Worm (Caenorhabditis elegans) whole organism, L3 larva: ENCODE data around the gene F22B3.7.

ENCODE experiments used
- R02D3.7 ChIP-seq: fragments of 150-350 bp; optimal IDR thresholded peaks from 2 replicates; lab custom pipeline; 2014; ENCODE audit warnings: missing biosample characterization, missing genetic modification characterization
- elt-1 ChIP-seq: fragments of 150-350 bp; optimal IDR thresholded peaks from 2 replicates; lab custom pipeline; 2014; ENCODE audit warnings: missing biosample characterization, missing genetic modification characterization
- elt-2 ChIP-seq: sonication (generic microtip); optimal IDR thresholded peaks from 2 replicates; lab custom pipeline; 2016; ENCODE audit warnings: missing genetic modification reagents, mild to moderate bottlenecking, missing genetic modification characterization, missing compliant biosample characterization
- hmg-11 ChIP-seq: sonication (generic microtip); optimal IDR thresholded peaks from 2 replicates; lab custom pipeline; 2016; ENCODE audit warnings: missing genetic modification characterization, missing compliant biosample characterization
- jun-1 ChIP-seq: fragments of 150-350 bp; optimal IDR thresholded peaks from 2 replicates; lab custom pipeline; 2014; ENCODE audit warnings: missing biosample characterization, missing genetic modification reagents, missing genetic modification characterization
- lin-15B ChIP-seq: fragments of 150-350 bp; optimal IDR thresholded peaks from 2 replicates; lab custom pipeline; 2014; ENCODE audit warnings: missing biosample characterization, missing genetic modification characterization
- mml-1 ChIP-seq: fragments of 150-350 bp; sonication (generic microtip); optimal IDR thresholded peaks from 3 replicates; lab custom pipeline; 2014; ENCODE audit warnings: missing biosample characterization, missing genetic modification characterization
- nhr-23 ChIP-seq: fragments of 150-350 bp; optimal IDR thresholded peaks from 2 replicates; lab custom pipeline; 2014; ENCODE audit warnings: missing biosample characterization, missing genetic modification reagents, missing genetic modification characterization
- nhr-25 ChIP-seq: sonication (generic microtip); optimal IDR thresholded peaks from 2 replicates; lab custom pipeline; 2017; ENCODE audit warnings: missing biosample characterization, missing genetic modification characterization
- nhr-76 ChIP-seq: fragments of 150-350 bp; sonication (generic microtip); optimal IDR thresholded peaks from 5 replicates; lab custom pipeline; 2014; ENCODE audit warnings: missing biosample characterization, missing genetic modification characterization
- skn-1 ChIP-seq: fragments of 150-350 bp; optimal IDR thresholded peaks from 2 replicates; lab custom pipeline; 2014; ENCODE audit warnings: missing biosample characterization, missing genetic modification characterization
- unc-39 ChIP-seq: sonication (generic microtip); optimal IDR thresholded peaks from 4 replicates; lab custom pipeline; 2017; ENCODE audit warnings: missing biosample characterization, missing genetic modification characterization
- unc-62 ChIP-seq: fragments of 150-350 bp; sonication (generic microtip); optimal IDR thresholded peaks from 4 replicates; lab custom pipeline; 2014; ENCODE audit warnings: missing biosample characterization, missing genetic modification reagents, missing genetic modification characterization
- ztf-11 ChIP-seq: fragments of 150-350 bp; optimal IDR thresholded peaks from 2 replicates; lab custom pipeline; 2014; ENCODE audit warnings: missing biosample characterization, missing genetic modification characterization

The F22B3.7 gene

ce11 chrIV:11371645-11372044 is 50.0 kb downstream of the F22B3.7 start, which contains the start of gene sec-31:
TSS of gene sec-31 (minus strand) at chrIV:11371792.
- TF ChIP-seq R02D3.7 (tag; lab: Kevin White, UChicago), result no peak
- peak; percentile 6 for TF ChIP-seq nhr-23 (tag; lab: Kevin White, UChicago)
- TF ChIP-seq skn-1, result no peak
- no peak for TF ChIP-seq unc-39
- TF ChIP-seq nhr-76 (tag; lab: Kevin White, UChicago), result no peak
- no peak for TF ChIP-seq elt-2 (tag; lab: Kevin White, UChicago)
- peak; percentile 46 for TF ChIP-seq lin-15B (tag; lab: Kevin White, UChicago)
- TF ChIP-seq ztf-11 (tag; lab: Kevin White, UChicago), result no peak
- no peak for TF ChIP-seq elt-1
- peak; percentile 37 for TF ChIP-seq nhr-25 (tag; lab: Kevin White, UChicago)
- TF ChIP-seq mml-1 (tag; lab: Kevin White, UChicago), result no peak
- TF ChIP-seq unc-62 (GFP tag; lab: Kevin White, UChicago), result no peak
- no peak for TF ChIP-seq hmg-11
- no peak for TF ChIP-seq jun-1 (tag; lab: Kevin White, UChicago)
